Fruit fly (Drosophila melanogaster): ENCODE measurements around the gene sn.

Gene sn

dm6 chrX:7933210-7933915, 30.5 kb upstream of the sn start, which contains the start of the genes Dhdds and RpS14a (continued):
- TF ChIP-seq CG6163 (GFP tag; IDR thresholded peaks at IDR 0.05) (0 out of 3 replicates have a peak, but pooled peaks have one; percentile 26), Smox (GFP tag; optimal IDR thresholded peaks at IDR 0.05) (peak; percentile 40), eg (GFP tag; IDR thresholded peaks at IDR 0.05) (peak; percentile 41; the same call in 1 of the 3 replicates), cyc (GFP tag; optimal IDR thresholded peaks at IDR 0.05) (peak; percentile 44), svp (GFP tag) (peak; percentile 46), CG6792 (GFP tag; optimal IDR thresholded peaks at IDR 0.05) (peak; percentile 37), CG11902 (GFP tag; optimal IDR thresholded peaks at IDR 0.05) (no peak), CG7368 (GFP tag; optimal IDR thresholded peaks at IDR 0.05) (peak; percentile 35), Gug (GFP tag; IDR thresholded peaks at IDR 0.05) (no peak)

- peak; percentile 67 for TF ChIP-seq net (GFP tag; optimal IDR thresholded peaks at IDR 0.05)
- TF ChIP-seq Eip78C (GFP tag): peak; percentile 77
- TF ChIP-seq Sox15 (GFP tag; optimal IDR thresholded peaks at IDR 0.05): no peak
- TF ChIP-seq CG6276 (GFP tag; optimal IDR thresholded peaks at IDR 0.05): no peak
- TF ChIP-seq achi (GFP tag; optimal IDR thresholded peaks at IDR 0.05): peak; percentile 64
- peak; percentile 44 for TF ChIP-seq CG10631 (GFP tag; optimal IDR thresholded peaks at IDR 0.05)
- peak; percentile 54 for TF ChIP-seq CG6792 (GFP tag; optimal IDR thresholded peaks at IDR 0.05)
- no peak for TF ChIP-seq Lpt (GFP tag; optimal IDR thresholded peaks at IDR 0.05)
- no peak for TF ChIP-seq CG11762 (GFP tag; optimal IDR thresholded peaks at IDR 0.05; ENCODE audit: insufficient read depth)
- TF ChIP-seq Blimp-1 (GFP tag; optimal IDR thresholded peaks at IDR 0.05): no peak
- TF ChIP-seq CG9139 (GFP tag; optimal IDR thresholded peaks at IDR 0.05): peak; percentile 62
- TF ChIP-seq dsx (GFP tag; optimal IDR thresholded peaks at IDR 0.05; ENCODE audit: poor library complexity, severe bottlenecking): peak; percentile 8
- TF ChIP-seq Sox14 (GFP tag; optimal IDR thresholded peaks at IDR 0.05): peak; percentile 48
- TF ChIP-seq Eip93F (GFP tag; optimal IDR thresholded peaks at IDR 0.05): no peak
- peak; percentile 60 for TF ChIP-seq fkh (GFP tag; optimal IDR thresholded peaks at IDR 0.05)
- TF ChIP-seq CG16779 (tag; optimal IDR thresholded peaks at IDR 0.05): peak; percentile 11
- TF ChIP-seq CG1621 (tag; optimal IDR thresholded peaks at IDR 0.05): peak; percentile 54
- TF ChIP-seq Smox (GFP tag; optimal IDR thresholded peaks at IDR 0.05): peak; percentile 55
- TF ChIP-seq Ets96B (tag; optimal IDR thresholded peaks at IDR 0.05): peak; percentile 14
- TF ChIP-seq CG10669 (GFP tag; optimal IDR thresholded peaks at IDR 0.05): peak; percentile 28
- peak; percentile 36 for TF ChIP-seq Eip75B (GFP tag; optimal IDR thresholded peaks at IDR 0.05)
- peak; percentile 56 for TF ChIP-seq OdsH (GFP tag; optimal IDR thresholded peaks at IDR 0.05)
- peak; percentile 46 for TF ChIP-seq CG3032 (tag; optimal IDR thresholded peaks at IDR 0.05)
- peak; percentile 63 for TF ChIP-seq CG34406 (GFP tag; optimal IDR thresholded peaks at IDR 0.05)
- TF ChIP-seq CG8632 (GFP tag; optimal IDR thresholded peaks at IDR 0.05): peak; percentile 57
- TF ChIP-seq CG6808 (GFP tag; optimal IDR thresholded peaks at IDR 0.05): peak; percentile 62
- peak; percentile 49 for TF ChIP-seq Hr39 (GFP tag; optimal IDR thresholded peaks at IDR 0.05)
- peak; percentile 18 for TF ChIP-seq CG8319 (GFP tag; optimal IDR thresholded peaks at IDR 0.05)
- peak; percentile 71 for TF ChIP-seq topi (GFP tag; optimal IDR thresholded peaks at IDR 0.05)
- TF ChIP-seq CG11294 (GFP tag; IDR thresholded peaks at IDR 0.05): no peak
- TF ChIP-seq fd59A (GFP tag; optimal IDR thresholded peaks at IDR 0.05): peak; percentile 39
- TF ChIP-seq Sox102F (GFP tag; optimal IDR thresholded peaks at IDR 0.05): peak; percentile 58
- peak; percentile 7 for TF ChIP-seq spab (GFP tag; optimal IDR thresholded peaks at IDR 0.05)
- TF ChIP-seq CG32006 (GFP tag; optimal IDR thresholded peaks at IDR 0.05): peak; percentile 36
- TF ChIP-seq esn (GFP tag; optimal IDR thresholded peaks at IDR 0.05): peak; percentile 77
- peak; percentile 66 for TF ChIP-seq cyc (GFP tag; optimal IDR thresholded peaks at IDR 0.05)
- peak; percentile 11 for TF ChIP-seq fd85E (GFP tag; optimal IDR thresholded peaks at IDR 0.05)
- peak; percentile 81 for TF ChIP-seq CG6163 (GFP tag; IDR thresholded peaks at IDR 0.05)
- peak; percentile 49 for TF ChIP-seq vri (GFP tag; optimal IDR thresholded peaks at IDR 0.05)
- TF ChIP-seq pdm3 (GFP tag; optimal IDR thresholded peaks at IDR 0.05): peak; percentile 54
- no peak; the same call in 1 of the 2 replicates for TF ChIP-seq Gug (GFP tag; IDR thresholded peaks at IDR 0.05)
- peak; percentile 4 to 57 for TF ChIP-seq salr (GFP tag; optimal IDR thresholded peaks at IDR 0.05)
- peak; percentile 21 for TF ChIP-seq svp (GFP tag)
- TF ChIP-seq Hr38 (GFP tag; optimal IDR thresholded peaks at IDR 0.05): no peak
- TF ChIP-seq CG31627 (GFP tag; optimal IDR thresholded peaks at IDR 0.05): peak; percentile 59
Observed at dm6 chrX:7934679-7935078, 29.1 kb upstream of the sn start, which contains the start of gene RpS14b. Gene RpS14b, plus strand, starts transcription at chrX:7934898.
